Fruit fly (Drosophila melanogaster) whole organism, embryonic: ENCODE measurements around the gene Tyler.
A peak's percentile ranks its signal among the peaks of the same experiment; 100 is the strongest.

Experiments
- Ada2b ChIP-seq: fragments of 200-800 bp; sonication (Bioruptor generic); IDR thresholded peaks from 2 replicates; pipeline ENCODE4 v1.3.6; 2022; ENCODE audit warnings: missing biosample characterization, missing genetic modification characterization
- CG11093 ChIP-seq: fragments of 200-800 bp; sonication (Bioruptor generic); IDR thresholded peaks from 3 replicates; pipeline ENCODE4 v1.3.6; 2022; ENCODE audit warnings: missing biosample characterization, missing genetic modification characterization
- CG11504 ChIP-seq: fragments of 200-800 bp; sonication (Bioruptor generic); optimal IDR thresholded peaks from 3 replicates; lab custom pipeline; 2019; ENCODE audit warnings: missing biosample characterization, mild to moderate bottlenecking, missing genetic modification characterization, moderate library complexity
- CG12659 ChIP-seq: fragments of 200-800 bp; sonication (Bioruptor generic); optimal IDR thresholded peaks from 3 replicates; lab custom pipeline; 2017; ENCODE audit warnings: mild to moderate bottlenecking, missing biosample characterization, missing genetic modification reagents, missing genetic modification characterization
- CG12942 ChIP-seq: fragments of 200-800 bp; sonication (Bioruptor generic); optimal IDR thresholded peaks from 3 replicates; lab custom pipeline; 2016; ENCODE audit warnings: missing biosample characterization, missing genetic modification characterization
- CG13123 ChIP-seq: fragments of 200-800 bp; sonication (Bioruptor generic); optimal IDR thresholded peaks from 2 replicates; lab custom pipeline; 2016; ENCODE audit warnings: missing biosample characterization, missing genetic modification characterization
- CG16813 ChIP-seq: fragments of 200-800 bp; sonication (Bioruptor generic); IDR thresholded peaks from 3 replicates; pipeline ENCODE4 v1.3.6; 2022; ENCODE audit warnings: missing biosample characterization, missing genetic modification characterization; ENCODE audit not compliant: partially characterized antibody
- CG16863 ChIP-seq: fragments of 200-800 bp; sonication (Bioruptor generic); optimal IDR thresholded peaks from 3 replicates; lab custom pipeline; 2016; ENCODE audit warnings: missing biosample characterization, missing genetic modification characterization
- CG18262 ChIP-seq: fragments of 200-800 bp; optimal IDR thresholded peaks from 3 replicates; lab custom pipeline; 2019; ENCODE audit warnings: missing biosample characterization, mild to moderate bottlenecking, missing genetic modification characterization, moderate library complexity
- CG2712 ChIP-seq: fragments of 200-800 bp; optimal IDR thresholded peaks from 3 replicates; lab custom pipeline; 2019; ENCODE audit warnings: missing biosample characterization, mild to moderate bottlenecking, missing genetic modification characterization, moderate library complexity
- CG34422 ChIP-seq: fragments of 200-800 bp; sonication (Bioruptor generic); IDR thresholded peaks from 3 replicates; pipeline ENCODE4 v1.3.6; 2022; ENCODE audit warnings: missing biosample characterization, missing genetic modification characterization
- CG3847 ChIP-seq: fragments of 200-800 bp; sonication (Bioruptor generic); IDR thresholded peaks from 2 replicates; pipeline ENCODE4 v1.3.6; 2022; ENCODE audit warnings: missing biosample characterization, missing genetic modification characterization
- CG4328 ChIP-seq: fragments of 200-800 bp; sonication (Bioruptor generic); optimal IDR thresholded peaks from 3 replicates; lab custom pipeline; 2017; ENCODE audit warnings: missing biosample characterization, missing genetic modification reagents, missing genetic modification characterization
- CG4424 ChIP-seq: fragments of 200-800 bp; sonication (Bioruptor generic); optimal IDR thresholded peaks from 3 replicates; lab custom pipeline; 2016; ENCODE audit warnings: missing biosample characterization, missing genetic modification characterization
- CG6791 ChIP-seq: fragments of 200-800 bp; sonication (Bioruptor generic); IDR thresholded peaks from 3 replicates; pipeline ENCODE4 v1.3.6; 2022; ENCODE audit warnings: missing biosample characterization, missing genetic modification characterization; ENCODE audit not compliant: partially characterized antibody
- CG8765 ChIP-seq: fragments of 200-800 bp; sonication (Bioruptor generic); IDR thresholded peaks from 2 replicates; pipeline ENCODE4 v1.3.6; 2022; ENCODE audit warnings: missing biosample characterization, missing genetic modification characterization
- CG8924 ChIP-seq: fragments of 200-800 bp; optimal IDR thresholded peaks from 3 replicates; lab custom pipeline; 2019; ENCODE audit warnings: missing biosample characterization, mild to moderate bottlenecking, missing genetic modification characterization, moderate library complexity
- CG9215 ChIP-seq: fragments of 200-800 bp; sonication (Bioruptor generic); IDR thresholded peaks from 2 replicates; pipeline ENCODE4 v1.3.6; 2022; ENCODE audit warnings: missing biosample characterization, missing genetic modification characterization
- CG9797 ChIP-seq: fragments of 200-800 bp; sonication (Bioruptor generic); optimal IDR thresholded peaks from 3 replicates; lab custom pipeline; 2018; ENCODE audit warnings: missing biosample characterization, mild to moderate bottlenecking, missing genetic modification characterization
- CG9932 ChIP-seq: fragments of 200-800 bp; sonication (Bioruptor generic); IDR thresholded peaks from 2 replicates; pipeline ENCODE4 v1.3.6; 2022; ENCODE audit warnings: missing biosample characterization, missing genetic modification characterization
- CoRest ChIP-seq: fragments of 200-800 bp; sonication (Bioruptor generic); optimal IDR thresholded peaks from 3 replicates; lab custom pipeline; 2018; ENCODE audit warnings: missing biosample characterization, mild to moderate bottlenecking, missing genetic modification characterization, moderate library complexity
- E2f1 ChIP-seq: fragments of 200-800 bp; sonication (Bioruptor generic); IDR thresholded peaks from 2 replicates; pipeline ENCODE4 v1.3.6; 2022; ENCODE audit warnings: missing biosample characterization, missing genetic modification characterization
- Gug ChIP-seq: fragments of 200-800 bp; sonication (Bioruptor generic); IDR thresholded peaks from 4 replicates; pipeline ENCODE4 v1.3.6; 2022; ENCODE audit warnings: missing biosample characterization, missing genetic modification characterization
- Hr3 ChIP-seq: fragments of 200-800 bp; sonication (Bioruptor generic); optimal IDR thresholded peaks from 3 replicates; lab custom pipeline; 2016; ENCODE audit warnings: missing biosample characterization, missing genetic modification characterization
- MBD-R2 ChIP-seq: fragments of 200-800 bp; sonication (Bioruptor generic); IDR thresholded peaks from 2 replicates; pipeline ENCODE4 v1.3.6; 2022; ENCODE audit warnings: missing biosample characterization, missing genetic modification characterization
- Mrtf ChIP-seq: fragments of 200-800 bp; sonication (Bioruptor generic); IDR thresholded peaks from 3 replicates; pipeline ENCODE4 v1.3.6; 2022; ENCODE audit warnings: missing biosample characterization, missing genetic modification characterization
- Neu2 ChIP-seq: fragments of 200-800 bp; sonication (Bioruptor generic); optimal IDR thresholded peaks from 3 replicates; lab custom pipeline; 2016; ENCODE audit warnings: missing biosample characterization, missing genetic modification characterization, borderline replicate concordance
- Ptx1 ChIP-seq: fragments of 200-800 bp; sonication (Bioruptor generic); IDR thresholded peaks from 2 replicates; pipeline ENCODE4 v1.3.6; 2022; ENCODE audit warnings: missing biosample characterization, missing genetic modification characterization
- Usf ChIP-seq: fragments of 200-800 bp; sonication (Bioruptor generic); optimal IDR thresholded peaks from 2 replicates; lab custom pipeline; 2017; ENCODE audit warnings: missing genotype, missing biosample characterization, missing genetic modification characterization
- YL-1 ChIP-seq: fragments of 200-800 bp; sonication (Bioruptor generic); optimal IDR thresholded peaks from 3 replicates; lab custom pipeline; 2017; ENCODE audit warnings: missing biosample characterization, mild to moderate bottlenecking, missing genetic modification characterization
- ara ChIP-seq: fragments of 200-800 bp; sonication (Bioruptor generic); IDR thresholded peaks from 2 replicates; pipeline ENCODE4 v1.3.6; 2022; ENCODE audit warnings: missing biosample characterization, missing genetic modification characterization
- croc ChIP-seq: fragments of 200-800 bp; sonication (Bioruptor generic); conservative IDR thresholded peaks from 3 replicates; pipeline ENCODE4 v1.3.6; 2022; ENCODE audit warnings: missing biosample characterization, missing genetic modification characterization
- grn ChIP-seq: fragments of 200-800 bp; sonication (Bioruptor generic); optimal IDR thresholded peaks from 3 replicates; lab custom pipeline; 2017; ENCODE audit warnings: missing biosample characterization, missing genetic modification characterization
- gro ChIP-seq: fragments of 200-800 bp; sonication (Bioruptor generic); optimal IDR thresholded peaks from 2 replicates; lab custom pipeline; 2016; ENCODE audit warnings: missing biosample characterization, missing genetic modification characterization
- gt ChIP-seq: fragments of 200-800 bp; sonication (Bioruptor generic); IDR thresholded peaks from 2 replicates; pipeline ENCODE4 v1.3.6; 2022; ENCODE audit warnings: missing biosample characterization, missing genetic modification characterization
- her ChIP-seq: fragments of 200-800 bp; sonication (Bioruptor generic); optimal IDR thresholded peaks from 2 replicates; lab custom pipeline; 2016; ENCODE audit warnings: missing biosample characterization, missing genetic modification characterization
- insv ChIP-seq, 2 experiments: fragments of 200-800 bp; sonication (Bioruptor generic); optimal IDR thresholded peaks; 3 replicates each; lab custom pipeline; 2016 to 2018; ENCODE audit warnings: missing biosample characterization in 2 of 2, missing genetic modification characterization in 2 of 2
- oc ChIP-seq: fragments of 200-800 bp; sonication (Bioruptor generic); optimal IDR thresholded peaks from 2 replicates; lab custom pipeline; 2018; ENCODE audit warnings: missing biosample characterization, mild to moderate bottlenecking, missing genetic modification characterization, moderate library complexity
- prd ChIP-seq, 3 experiments: fragments of >200 bp in 2 of 3; fragments of 200-800 bp in 1 of 3; sonication (Bioruptor generic) in 1 of 3; optimal IDR thresholded peaks in 2 of 3; IDR thresholded peaks in 1 of 3; 2 replicates in 2 of 3; 3 replicates in 1 of 3; pipeline versions ENCODE4 v1.3.6 to Lab custom; 2017 to 2022; ENCODE audit warnings: missing biosample characterization in 1 of 3, missing genetic modification characterization in 1 of 3
- run ChIP-seq: fragments of 200-800 bp; sonication (Bioruptor generic); optimal IDR thresholded peaks from 3 replicates; lab custom pipeline; 2018; ENCODE audit warnings: missing biosample characterization, mild to moderate bottlenecking, missing genetic modification characterization
- sc ChIP-seq, 3 experiments: fragments of >200 bp in 2 of 3; fragments of 200-800 bp in 1 of 3; sonication (Bioruptor generic) in 1 of 3; optimal IDR thresholded peaks; 2 replicates in 2 of 3; 3 replicates in 1 of 3; lab custom pipeline; 2017; ENCODE audit warnings: mild to moderate bottlenecking in 1 of 3, missing biosample characterization in 1 of 3, missing genetic modification characterization in 1 of 3, missing genetic modification reagents in 1 of 3
- seq ChIP-seq: fragments of 200-800 bp; sonication (Bioruptor generic); IDR thresholded peaks from 2 replicates; pipeline ENCODE4 v1.3.6; 2022; ENCODE audit warnings: missing biosample characterization, missing genetic modification characterization
- sob ChIP-seq: fragments of 200-800 bp; sonication (Bioruptor generic); IDR thresholded peaks from 2 replicates; pipeline ENCODE4 v1.3.6; 2022; ENCODE audit warnings: missing biosample characterization, missing genetic modification characterization
- stc ChIP-seq: fragments of 200-800 bp; sonication (Bioruptor generic); IDR thresholded peaks from 2 replicates; pipeline ENCODE4 v1.3.6; 2022; ENCODE audit warnings: missing biosample characterization, missing genetic modification characterization
- stwl ChIP-seq: fragments of 200-800 bp; sonication (Bioruptor generic); optimal IDR thresholded peaks from 3 replicates; lab custom pipeline; 2018; ENCODE audit warnings: missing biosample characterization, mild to moderate bottlenecking, missing genetic modification characterization, moderate library complexity
- unpg ChIP-seq: fragments of 200-800 bp; sonication (Bioruptor generic); optimal IDR thresholded peaks from 3 replicates; lab custom pipeline; 2018; ENCODE audit warnings: missing biosample characterization, mild to moderate bottlenecking, missing genetic modification characterization, moderate library complexity
- wdn ChIP-seq: fragments of 200-800 bp; sonication (Bioruptor generic); IDR thresholded peaks from 2 replicates; pipeline ENCODE4 v1.3.6; 2022; ENCODE audit warnings: missing biosample characterization, missing genetic modification characterization
- wor ChIP-seq: fragments of 200-800 bp; sonication (Bioruptor generic); IDR thresholded peaks from 2 replicates; pipeline ENCODE4 v1.3.6; 2022; ENCODE audit warnings: missing biosample characterization, missing genetic modification characterization

Gene Tyler

dm6 chrX:19565714-19566316 lies 45.5 kb upstream of the Tyler start, which contains the start of the genes Grip84 and car (continued):
- TF ChIP-seq CG6791 (GFP tag; lab: Robert Waterston, UW) (no peak), Ptx1 (GFP tag; lab: Robert Waterston, UW) (peak; percentile 82), CG8924 (peak; percentile 76), Gug (peak; percentile 58; the same call in 2 of the 4 replicates), wdn (GFP tag; lab: Robert Waterston, UW) (peak; percentile 48; the same call in 1 of the 2 replicates), sc (optimal IDR thresholded peaks at IDR 0.05; lab: Kevin White, UChicago) (no peak), sc (GFP tag; optimal IDR thresholded peaks at IDR 0.05; lab: Kevin White, UChicago) (peak; percentile 38), CG12942 (peak; percentile 46), CG2712 (tag; lab: Kevin White, UChicago) (peak; percentile 76), croc (peak; percentile 58; the same call in 2 of the 3 replicates), CG16863 (GFP tag; lab: Kevin White, UChicago) (no peak), gro (GFP tag; lab: Kevin White, UChicago) (peak; percentile 34), CG3847 (GFP tag; lab: Robert Waterston, UW) (peak; percentile 74), run (tag; lab: Kevin White, UChicago) (peak; percentile 15), CG8765 (GFP tag; lab: Robert Waterston, UW) (0 out of 2 replicates have a peak, but pooled peaks have one; percentile 48), CG9932 (peak; percentile 76; the same call in 1 of the 2 replicates), Hr3 (peak; percentile 71), CG34422 (GFP tag; lab: Robert Waterston, UW) (peak; percentile 43; the same call in 1 of the 3 replicates), Usf (peak; percentile 40), YL-1 (peak; percentile 36), CG16813 (no peak), stc (GFP tag; lab: Robert Waterston, UW) (no peak), CG4328 (GFP tag; lab: Kevin White, UChicago) (peak; percentile 47), Ada2b (GFP tag; lab: Robert Waterston, UW) (peak; percentile 47; the same call in 1 of the 2 replicates), oc (tag; lab: Kevin White, UChicago) (no peak), CoRest (tag; lab: Kevin White, UChicago) (peak; percentile 88), seq (peak; percentile 28; the same call in 1 of the 2 replicates), unpg (GFP tag; lab: Kevin White, UChicago) (peak; percentile 71), CG18262 (tag; lab: Kevin White, UChicago) (peak; percentile 68), CG11504 (tag; lab: Kevin White, UChicago) (no peak), grn (no peak), prd (optimal IDR thresholded peaks at IDR 0.05; lab: Kevin White, UChicago) (no peak), prd (GFP tag; IDR thresholded peaks at IDR 0.05; lab: Robert Waterston, UW) (peak; percentile 77), insv (GFP tag; optimal IDR thresholded peaks at IDR 0.05; lab: Kevin White, UChicago) (peak in 1 of 2 experiments; percentile 36), E2f1 (GFP tag; lab: Robert Waterston, UW) (peak; percentile 32; the same call in 1 of the 2 replicates), CG12659 (GFP tag; lab: Kevin White, UChicago) (peak; percentile 78), wor (GFP tag; lab: Robert Waterston, UW) (0 out of 2 replicates have a peak, but pooled peaks have one; percentile 16), MBD-R2 (peak; percentile 93), Mrtf (GFP tag; lab: Robert Waterston, UW) (0 out of 3 replicates have a peak, but pooled peaks have one; percentile 48), Neu2 (GFP tag; lab: Kevin White, UChicago) (no peak), CG9797 (GFP tag; lab: Kevin White, UChicago) (peak; percentile 77), CG4424 (GFP tag; lab: Kevin White, UChicago) (peak; percentile 69), ara (no peak), her (GFP tag; lab: Kevin White, UChicago) (no peak), CG13123 (peak; percentile 32), CG11093 (GFP tag; lab: Robert Waterston, UW) (peak; percentile 63; the same call in 2 of the 3 replicates), gt (GFP tag; lab: Robert Waterston, UW) (no peak), stwl (tag; lab: Kevin White, UChicago) (peak; percentile 58), CG9215 (GFP tag; lab: Robert Waterston, UW) (peak; percentile 77; the same call in 1 of the 2 replicates), sob (GFP tag; lab: Robert Waterston, UW) (peak; percentile 66)
